Worm (Caenorhabditis elegans): Measurements from ENCODE around the gene sdn-1.
A peak's percentile ranks its signal among the peaks of the same experiment; 100 is the strongest.

Gene sdn-1

ce11 chrX:10593234-10593633 is at the start of gene sdn-1:
Gene sdn-1 (minus strand): TSS chrX:10593334.
- TF ChIP-seq aly-1 (tag; optimal IDR thresholded peaks at IDR 0.05) (no peak), hnd-1 (tag; optimal IDR thresholded peaks at IDR 0.05) (no peak), ceh-13 (GFP tag; optimal IDR thresholded peaks at IDR 0.05) (no peak), hmg-4 (GFP tag; optimal IDR thresholded peaks at IDR 0.05) (no peak), sea-1 (GFP tag; conservative IDR thresholded peaks at IDR 0.05) (no peak), ets-7 (tag; optimal IDR thresholded peaks at IDR 0.05) (no peak), F13C5.2 (tag; optimal IDR thresholded peaks at IDR 0.05) (no peak), ceh-36 (tag; optimal IDR thresholded peaks at IDR 0.05) (no peak), hmbx-1 (tag; optimal IDR thresholded peaks at IDR 0.05) (no peak), tra-4 (tag; optimal IDR thresholded peaks at IDR 0.05) (no peak), ama-1 (optimal IDR thresholded peaks at IDR 0.05) (no peak)

- TF ChIP-seq tbx-11 (GFP tag; IDR thresholded peaks at IDR 0.05) (no peak), hnd-1 (tag; optimal IDR thresholded peaks at IDR 0.05) (no peak), tra-4 (tag; optimal IDR thresholded peaks at IDR 0.05) (no peak), ama-1 (optimal IDR thresholded peaks at IDR 0.05) (no peak), F13C5.2 (tag; optimal IDR thresholded peaks at IDR 0.05) (no peak), ceh-36 (tag; optimal IDR thresholded peaks at IDR 0.05) (no peak), pes-1 (GFP tag; IDR thresholded peaks at IDR 0.05) (no peak), aly-1 (tag; optimal IDR thresholded peaks at IDR 0.05) (no peak), B0310.2 (tag; optimal IDR thresholded peaks at IDR 0.05) (no peak), ceh-13 (GFP tag; optimal IDR thresholded peaks at IDR 0.05) (no peak), sea-1 (GFP tag; conservative IDR thresholded peaks at IDR 0.05) (no peak), scrt-1 (GFP tag; IDR thresholded peaks at IDR 0.05) (no peak), tbx-37 (GFP tag; conservative IDR thresholded peaks at IDR 0.05) (no peak)
Measured at ce11 chrX:10640578-10640977, 47.4 kb upstream of the sdn-1 start.

- TF ChIP-seq tbx-37 (GFP tag; conservative IDR thresholded peaks at IDR 0.05) (no peak), ets-7 (tag; optimal IDR thresholded peaks at IDR 0.05) (no peak), flt-1 (GFP tag; IDR thresholded peaks at IDR 0.05) (no peak)
Measured at ce11 chrX:10639403-10639812, 46.3 kb upstream of the sdn-1 start.

ce11 chrX:10637048-10637928 is 44.2 kb upstream of the sdn-1 start:
- TF ChIP-seq tbx-37 (GFP tag; conservative IDR thresholded peaks at IDR 0.05): no peak
- TF ChIP-seq aly-1 (tag; optimal IDR thresholded peaks at IDR 0.05): peak; percentile 49
- peak; percentile 48 for TF ChIP-seq F13C5.2 (tag; optimal IDR thresholded peaks at IDR 0.05)
- TF ChIP-seq tbx-11 (GFP tag; IDR thresholded peaks at IDR 0.05): no peak
- TF ChIP-seq ama-1 (optimal IDR thresholded peaks at IDR 0.05): no peak
- TF ChIP-seq flt-1 (GFP tag; IDR thresholded peaks at IDR 0.05): no peak

- no peak for TF ChIP-seq scrt-1 (GFP tag; IDR thresholded peaks at IDR 0.05)
- no peak for TF ChIP-seq hmg-4 (GFP tag; optimal IDR thresholded peaks at IDR 0.05)
- no peak for TF ChIP-seq pes-1 (GFP tag; IDR thresholded peaks at IDR 0.05)
- no peak for TF ChIP-seq tbx-37 (GFP tag; conservative IDR thresholded peaks at IDR 0.05)
- TF ChIP-seq ceh-36 (tag; optimal IDR thresholded peaks at IDR 0.05): no peak
- TF ChIP-seq tra-4 (tag; optimal IDR thresholded peaks at IDR 0.05): no peak
- no peak for TF ChIP-seq sea-1 (GFP tag; conservative IDR thresholded peaks at IDR 0.05)
- TF ChIP-seq flt-1 (GFP tag; IDR thresholded peaks at IDR 0.05): no peak
- no peak for TF ChIP-seq hnd-1 (tag; optimal IDR thresholded peaks at IDR 0.05)
- no peak for TF ChIP-seq ceh-13 (GFP tag; optimal IDR thresholded peaks at IDR 0.05)
- TF ChIP-seq hmbx-1 (tag; optimal IDR thresholded peaks at IDR 0.05): no peak
- TF ChIP-seq ama-1 (optimal IDR thresholded peaks at IDR 0.05): no peak
- no peak for TF ChIP-seq aly-1 (tag; optimal IDR thresholded peaks at IDR 0.05)
- no peak for TF ChIP-seq F13C5.2 (tag; optimal IDR thresholded peaks at IDR 0.05)
- TF ChIP-seq B0310.2 (tag; optimal IDR thresholded peaks at IDR 0.05): no peak
Measured at ce11 chrX:10635608-10636007, 42.5 kb upstream of the sdn-1 start, which contains the start of gene daf-12. Gene daf-12 (plus strand): TSS chrX:10635908.

- TF ChIP-seq hmg-4 (GFP tag; optimal IDR thresholded peaks at IDR 0.05) (no peak), tbx-37 (GFP tag; conservative IDR thresholded peaks at IDR 0.05) (no peak)
Measured at ce11 chrX:10631873-10632272, 38.7 kb upstream of the sdn-1 start.

ce11 chrX:10630952-10631351 is 37.8 kb upstream of the sdn-1 start:
- no peak for TF ChIP-seq ama-1 (optimal IDR thresholded peaks at IDR 0.05)
- TF ChIP-seq ceh-36 (tag; optimal IDR thresholded peaks at IDR 0.05): no peak
- TF ChIP-seq F13C5.2 (tag; optimal IDR thresholded peaks at IDR 0.05): no peak
- no peak for TF ChIP-seq tbx-11 (GFP tag; IDR thresholded peaks at IDR 0.05)
- no peak for TF ChIP-seq flt-1 (GFP tag; IDR thresholded peaks at IDR 0.05)
- TF ChIP-seq B0310.2 (tag; optimal IDR thresholded peaks at IDR 0.05): no peak
- no peak for TF ChIP-seq scrt-1 (GFP tag; IDR thresholded peaks at IDR 0.05)
- TF ChIP-seq tra-4 (tag; optimal IDR thresholded peaks at IDR 0.05): no peak
- no peak for TF ChIP-seq ets-7 (tag; optimal IDR thresholded peaks at IDR 0.05)
- no peak for TF ChIP-seq hmbx-1 (tag; optimal IDR thresholded peaks at IDR 0.05)
- no peak for TF ChIP-seq sea-1 (GFP tag; conservative IDR thresholded peaks at IDR 0.05)
- no peak for TF ChIP-seq pes-1 (GFP tag; IDR thresholded peaks at IDR 0.05)
- TF ChIP-seq tbx-37 (GFP tag; conservative IDR thresholded peaks at IDR 0.05): no peak
- TF ChIP-seq aly-1 (tag; optimal IDR thresholded peaks at IDR 0.05): no peak
- no peak for TF ChIP-seq ceh-13 (GFP tag; optimal IDR thresholded peaks at IDR 0.05)
